Fruit fly (Drosophila melanogaster) whole organism: ENCODE measurements around the gene GstD10.

Source experiments
- CG8478 ChIP-seq: fragments of >200 bp; optimal IDR thresholded peaks from 2 replicates; lab custom pipeline; 2018; ENCODE audit warnings: inconsistent platforms
- Dll ChIP-seq: fragments of >200 bp; optimal IDR thresholded peaks from 2 replicates; lab custom pipeline; 2017
- EcR ChIP-seq, 2 experiments: fragments of >200 bp; optimal IDR thresholded peaks; 2 replicates each; lab custom pipeline; 2017; ENCODE audit warnings: missing biosample characterization in 2 of 2, missing genetic modification characterization in 2 of 2, missing genetic modification reagents in 2 of 2
- pan ChIP-seq: fragments of >200 bp; optimal IDR thresholded peaks from 2 replicates; lab custom pipeline; 2017
- psq ChIP-seq: fragments of >200 bp; optimal IDR thresholded peaks from 2 replicates; lab custom pipeline; 2017
- usp ChIP-seq: fragments of >200 bp; optimal IDR thresholded peaks from 2 replicates; lab custom pipeline; 2017; ENCODE audit warnings: missing biosample characterization, missing genetic modification characterization, mixed read lengths

The GstD10 gene

DNA sequence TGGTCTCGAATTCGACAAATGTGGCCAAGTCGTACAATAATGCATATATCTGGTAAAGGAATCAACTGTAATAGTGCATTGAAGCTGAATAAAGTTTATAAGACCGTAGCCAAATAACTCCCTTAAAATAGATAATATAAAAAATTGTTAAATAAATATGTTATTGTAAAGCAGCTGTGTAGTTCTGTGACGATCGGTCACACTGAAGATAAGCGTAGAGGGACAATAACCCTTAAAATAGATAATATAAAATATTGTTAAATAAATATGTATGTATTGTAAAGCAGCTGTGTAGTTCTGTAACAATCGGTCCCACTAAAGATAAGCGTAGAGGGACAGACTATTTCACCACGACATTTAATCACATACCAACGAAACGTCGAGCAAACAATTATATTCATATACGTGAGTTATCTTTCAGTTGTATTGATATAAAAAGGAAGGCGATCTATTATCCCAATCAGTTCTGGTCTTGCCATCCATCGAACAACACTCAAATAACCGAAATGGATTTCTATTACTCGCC is 9.8 kb upstream of the GstD10 start, which contains the start of gene GstD5:
TSS of gene GstD5 (plus strand) at position 476 of the 526 bp plus-strand sequence.
- TF ChIP-seq pan (lab: Kevin White, UChicago) (no peak), usp (GFP tag; lab: Kevin White, UChicago) (no peak), Dll (lab: Kevin White, UChicago) (no peak), psq (lab: Kevin White, UChicago) (no peak), EcR (GFP tag; optimal IDR thresholded peaks at IDR 0.05; lab: Kevin White, UChicago) (no peak), CG8478 (no peak)

DNA sequence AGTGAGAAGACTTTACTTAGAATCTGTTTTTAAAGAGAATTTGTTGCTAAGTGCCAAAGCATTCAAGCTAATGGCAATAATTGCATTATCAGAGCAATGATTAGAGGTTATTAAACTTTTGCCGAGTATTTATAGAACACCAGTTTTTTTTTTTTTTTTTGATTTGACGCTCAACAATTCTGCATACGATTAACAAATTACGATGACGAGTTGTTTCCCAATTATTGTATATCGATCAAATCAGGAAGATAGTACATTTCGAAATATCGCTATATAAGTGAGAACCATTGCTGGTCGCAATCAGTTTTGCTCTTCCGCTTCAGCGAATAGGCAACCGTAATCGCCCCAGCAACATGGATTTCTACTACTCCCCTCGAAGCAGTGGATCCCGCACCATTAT is 8.3 kb upstream of the GstD10 start, which contains the start of gene GstD4:
TSS of gene GstD4 (plus strand) at position 301 of the 400 bp plus-strand sequence.
- no peak for TF ChIP-seq Dll (lab: Kevin White, UChicago)
- no peak for TF ChIP-seq EcR (GFP tag; optimal IDR thresholded peaks at IDR 0.05; lab: Kevin White, UChicago)
- no peak for TF ChIP-seq usp (GFP tag; lab: Kevin White, UChicago)
- no peak for TF ChIP-seq pan (lab: Kevin White, UChicago)
- TF ChIP-seq psq (lab: Kevin White, UChicago) = no peak
- TF ChIP-seq CG8478 = no peak

DNA sequence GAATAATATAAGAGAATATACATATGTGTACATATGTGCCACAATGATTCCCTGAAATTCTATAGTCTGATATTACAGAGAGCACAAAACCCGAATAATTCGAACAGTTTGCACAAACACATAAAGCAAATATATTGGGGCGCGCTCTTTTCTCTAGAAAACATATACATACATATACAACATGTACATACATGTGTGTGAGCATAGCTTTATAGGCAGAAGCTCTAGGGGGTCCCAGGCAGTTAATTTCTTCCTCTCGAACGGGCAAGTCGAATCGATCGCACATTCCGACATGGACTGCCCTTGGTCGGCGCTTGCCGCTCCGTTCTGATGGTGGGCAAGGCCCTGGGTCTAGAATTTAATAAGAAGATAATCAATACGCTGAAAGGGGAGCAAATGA is 7.3 kb upstream of the GstD10 start, which contains the start of gene GstD3:
TSS of gene GstD3 (plus strand) at position 269 of the 400 bp plus-strand sequence.
- no peak for TF ChIP-seq usp (GFP tag; lab: Kevin White, UChicago)
- no peak for TF ChIP-seq pan (lab: Kevin White, UChicago)
- no peak for TF ChIP-seq psq (lab: Kevin White, UChicago)
- no peak for TF ChIP-seq Dll (lab: Kevin White, UChicago)
- no peak for TF ChIP-seq CG8478
- TF ChIP-seq EcR (GFP tag; optimal IDR thresholded peaks at IDR 0.05; lab: Kevin White, UChicago) = no peak

DNA sequence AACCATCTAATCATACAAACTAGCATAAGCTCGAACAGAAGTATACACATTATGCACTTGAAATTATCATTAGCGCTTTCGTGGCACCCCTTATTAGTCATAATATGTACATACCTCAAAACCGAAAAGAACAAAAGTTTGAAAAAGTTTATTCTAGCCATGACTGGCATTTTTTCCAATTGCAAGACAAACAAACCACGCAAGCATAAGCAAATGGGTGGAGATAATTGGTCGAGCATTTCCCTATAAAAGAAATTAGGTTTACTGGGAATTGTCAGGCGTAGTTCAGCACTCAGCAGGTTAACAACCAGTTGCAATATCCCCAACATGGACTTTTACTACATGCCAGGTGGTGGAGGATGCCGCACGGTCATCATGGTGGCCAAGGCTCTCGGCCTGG is 6.1 kb upstream of the GstD10 start, which contains the start of gene GstD2:
TSS of gene GstD2 (plus strand) at position 301 of the 400 bp plus-strand sequence.
- TF ChIP-seq EcR (GFP tag; optimal IDR thresholded peaks at IDR 0.05; lab: Kevin White, UChicago) (no peak), Dll (lab: Kevin White, UChicago) (no peak), psq (lab: Kevin White, UChicago) (no peak), pan (lab: Kevin White, UChicago) (no peak), usp (GFP tag; lab: Kevin White, UChicago) (no peak), CG8478 (no peak)

DNA sequence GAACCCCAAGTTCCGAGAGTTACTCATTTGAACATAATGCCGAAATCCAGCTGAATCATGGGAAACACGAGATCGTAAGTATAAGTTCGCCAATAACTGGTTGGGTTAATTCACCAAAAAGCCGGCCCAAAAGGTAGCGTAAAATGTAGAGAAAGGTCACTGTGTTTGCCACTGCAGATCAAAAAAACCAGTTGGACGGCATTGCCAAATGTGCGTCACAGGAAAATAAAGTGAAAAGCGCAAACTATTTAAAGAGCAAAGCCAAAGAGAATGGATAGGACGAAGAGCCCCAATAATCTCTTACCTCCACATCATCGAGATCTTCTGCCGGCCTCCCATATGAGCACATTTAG is 5.1 kb upstream of the GstD10 start:
- TF ChIP-seq usp (GFP tag; lab: Kevin White, UChicago) (no peak), EcR (GFP tag; optimal IDR thresholded peaks at IDR 0.05; lab: Kevin White, UChicago) (peak in 1 of 2 experiments; percentile 64)

DNA sequence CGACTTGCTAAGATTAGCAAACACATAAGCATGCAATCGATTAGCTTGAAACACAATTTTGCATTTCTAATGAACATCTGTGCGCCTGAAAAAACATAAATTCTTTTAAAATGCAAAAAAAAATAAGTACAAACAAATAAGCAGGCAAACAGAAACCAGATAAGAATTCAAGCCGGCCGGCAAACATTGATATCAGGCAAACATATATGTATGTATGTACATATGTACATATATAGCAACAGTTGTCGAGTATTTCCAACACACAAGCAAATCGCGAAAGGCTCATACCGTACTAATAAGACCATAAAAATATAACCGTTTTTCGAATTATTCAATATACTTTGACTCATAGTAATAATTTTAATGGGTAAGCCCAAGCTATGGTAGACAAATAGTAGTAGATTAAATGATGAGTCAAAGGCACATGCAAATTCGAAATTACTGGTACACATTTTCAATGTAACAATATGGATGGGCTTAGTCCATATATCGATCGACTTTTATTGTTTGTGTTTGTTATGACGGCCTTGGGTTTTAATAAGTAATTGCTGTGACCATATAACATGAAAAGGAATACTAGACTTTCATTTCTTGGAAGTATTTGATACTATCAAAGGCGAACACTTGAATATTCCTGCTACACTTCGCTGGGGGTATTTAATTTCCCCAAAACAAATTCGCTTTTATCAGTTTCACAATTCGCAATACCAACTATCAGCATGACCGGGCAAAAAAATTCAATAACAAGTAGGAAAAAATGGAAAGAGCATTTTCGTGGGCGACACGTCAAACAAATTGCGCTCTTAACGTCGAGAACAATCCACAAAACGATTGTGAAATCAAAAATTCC is 4.5 kb upstream of the GstD10 start:
- TF ChIP-seq pan (lab: Kevin White, UChicago) (no peak), usp (GFP tag; lab: Kevin White, UChicago) (no peak), CG8478 (no peak), EcR (GFP tag; optimal IDR thresholded peaks at IDR 0.05; lab: Kevin White, UChicago) (no peak), Dll (lab: Kevin White, UChicago) (no peak), psq (lab: Kevin White, UChicago) (no peak)

DNA sequence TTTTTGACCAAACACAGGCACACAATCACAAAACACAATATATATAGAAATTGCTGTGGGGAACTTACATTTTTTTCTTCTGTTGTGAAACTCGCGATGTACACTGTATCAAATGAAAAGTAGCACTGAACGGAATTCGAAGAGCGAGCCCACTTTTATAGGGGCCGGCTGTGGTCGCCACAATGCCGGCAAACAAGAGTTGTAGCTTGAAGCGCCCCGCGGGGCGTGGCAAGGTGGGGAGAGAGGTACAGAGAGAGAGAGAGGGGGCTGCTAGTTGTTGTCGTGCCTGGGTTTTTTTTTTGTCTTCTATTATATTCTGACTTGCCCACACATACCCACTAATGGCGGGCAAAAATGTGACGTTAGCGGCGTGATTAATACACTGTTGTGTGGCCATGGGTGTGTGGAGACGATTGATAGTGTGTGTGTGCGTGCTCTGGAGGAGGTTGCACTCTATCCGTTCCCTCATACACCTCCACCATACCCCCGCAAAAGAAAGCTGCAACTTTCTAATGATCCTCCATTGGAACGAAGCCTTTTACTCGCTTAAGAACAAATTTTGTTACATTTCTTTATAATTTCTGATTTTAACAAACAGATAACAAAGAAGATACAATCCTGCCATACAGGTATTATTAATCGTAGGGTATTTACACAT is 3.7 kb upstream of the GstD10 start, which contains the start of gene GstD1:
TSS of gene GstD1 (minus strand) at position 134 of the 658 bp plus-strand sequence.
- TF ChIP-seq Dll (lab: Kevin White, UChicago) (no peak), psq (lab: Kevin White, UChicago) (no peak), EcR (GFP tag; optimal IDR thresholded peaks at IDR 0.05; lab: Kevin White, UChicago) (peak in 1 of 2 experiments; percentile 4), CG8478 (no peak), pan (lab: Kevin White, UChicago) (no peak), usp (GFP tag; lab: Kevin White, UChicago) (no peak)

DNA sequence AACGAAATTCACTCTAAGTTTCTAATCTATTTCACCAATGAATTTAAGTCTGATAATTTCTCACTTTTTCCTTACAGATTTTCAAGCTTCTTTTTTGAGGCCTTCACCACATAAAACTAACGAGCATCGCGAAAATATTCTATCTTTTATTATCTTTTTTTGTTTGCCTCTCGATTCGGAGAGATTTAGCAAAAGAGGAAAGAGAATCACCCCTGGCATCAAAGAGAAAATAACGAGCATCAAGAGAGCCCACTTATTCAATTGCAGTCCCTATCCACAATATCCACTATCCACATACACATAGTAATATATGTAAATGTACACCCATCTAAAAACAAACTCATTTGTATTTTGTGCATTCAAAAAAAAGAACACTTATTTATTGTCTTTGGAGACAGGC is 1.9 kb upstream of the GstD10 start, which contains the start of gene GstD9:
TSS of gene GstD9 (minus strand) at position 101 of the 400 bp plus-strand sequence.
- no peak for TF ChIP-seq Dll (lab: Kevin White, UChicago)
- no peak for TF ChIP-seq usp (GFP tag; lab: Kevin White, UChicago)
- TF ChIP-seq pan (lab: Kevin White, UChicago) = no peak
- TF ChIP-seq EcR (GFP tag; optimal IDR thresholded peaks at IDR 0.05; lab: Kevin White, UChicago) = no peak
- TF ChIP-seq CG8478 = no peak
- no peak for TF ChIP-seq psq (lab: Kevin White, UChicago)

DNA sequence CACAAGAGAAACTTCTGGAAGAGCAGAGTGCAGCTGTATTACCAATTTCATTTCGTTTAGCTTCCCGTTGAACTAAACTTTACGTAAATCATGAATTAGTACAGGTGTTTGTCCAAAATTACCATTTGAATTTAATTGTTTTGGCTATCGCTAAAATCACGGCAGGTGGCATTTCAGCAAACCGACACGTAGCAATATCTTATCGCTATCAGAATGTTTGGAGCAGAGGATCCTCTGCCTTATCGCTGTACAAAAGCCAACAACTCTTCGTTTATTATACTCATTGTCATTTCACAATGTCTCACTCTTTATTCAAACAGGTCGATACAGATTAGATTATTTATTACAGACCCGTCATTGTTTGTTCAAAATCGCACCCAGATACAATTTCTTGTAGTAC is 352 bp upstream of the GstD10 start:
- TF ChIP-seq pan (lab: Kevin White, UChicago) (no peak), CG8478 (no peak), psq (lab: Kevin White, UChicago) (no peak), Dll (lab: Kevin White, UChicago) (no peak), EcR (GFP tag; optimal IDR thresholded peaks at IDR 0.05; lab: Kevin White, UChicago) (no peak), usp (GFP tag; lab: Kevin White, UChicago) (no peak)

DNA sequence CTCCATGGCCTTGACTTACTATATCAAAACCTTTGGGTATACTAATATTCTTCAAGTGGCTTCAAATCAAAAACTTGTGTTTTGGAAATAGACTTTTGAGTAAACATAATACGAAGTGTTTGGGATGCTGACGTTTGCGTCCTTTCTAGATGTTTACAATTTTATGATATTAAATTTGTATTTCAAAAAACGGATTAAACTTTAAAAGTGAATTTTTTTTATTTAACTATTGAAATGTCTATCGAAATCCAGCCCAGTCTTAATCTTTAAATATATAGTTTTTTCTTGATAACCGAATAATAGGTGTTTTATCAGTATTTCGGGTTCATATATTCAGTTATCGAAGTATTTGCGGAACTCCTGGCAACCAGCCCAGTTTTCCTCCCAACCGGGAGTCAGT is 955 bp downstream of the GstD10 start, which contains the start of gene Tim17a1:
TSS of gene Tim17a1 (minus strand) at position 101 of the 400 bp plus-strand sequence.
- TF ChIP-seq Dll (lab: Kevin White, UChicago) (no peak), EcR (GFP tag; optimal IDR thresholded peaks at IDR 0.05; lab: Kevin White, UChicago) (no peak), psq (lab: Kevin White, UChicago) (no peak), CG8478 (no peak), usp (GFP tag; lab: Kevin White, UChicago) (no peak), pan (lab: Kevin White, UChicago) (no peak)

DNA sequence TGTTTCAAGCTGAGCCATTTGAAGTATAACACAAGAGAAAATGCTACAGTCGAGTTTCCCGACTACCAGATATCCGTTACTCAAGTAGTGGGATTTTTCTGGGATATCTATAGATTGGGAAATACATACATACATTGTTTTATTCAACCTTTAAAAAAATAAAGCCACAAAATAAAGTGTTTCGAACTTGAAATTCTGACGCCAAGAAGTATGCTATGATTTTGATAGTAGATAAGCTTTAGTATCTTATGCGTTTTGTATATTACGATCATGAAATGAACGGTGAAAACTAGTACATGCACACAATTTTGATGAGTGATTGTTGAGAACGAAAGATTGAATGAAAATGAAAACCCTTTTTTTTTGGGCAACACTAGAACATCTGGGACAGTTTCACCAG is 2.0 kb downstream of the GstD10 start:
- TF ChIP-seq EcR (GFP tag; optimal IDR thresholded peaks at IDR 0.05; lab: Kevin White, UChicago) (no peak), psq (lab: Kevin White, UChicago) (no peak), CG8478 (no peak), pan (lab: Kevin White, UChicago) (no peak), usp (GFP tag; lab: Kevin White, UChicago) (no peak)
